Worm (Caenorhabditis elegans) whole organism, late embryonic: Measurements from ENCODE around the gene far-7.
A peak's percentile ranks its signal among the peaks of the same experiment; 100 is the strongest.

Source experiments
- C38D4.7 ChIP-seq: fragments of 200-800 bp; sonication (Bioruptor generic); optimal IDR thresholded peaks from 2 replicates; lab custom pipeline; 2018; ENCODE audit warnings: mild to moderate bottlenecking, missing genetic modification characterization, moderate library complexity, missing compliant biosample characterization
- F13H6.1 ChIP-seq: sonication (generic microtip); optimal IDR thresholded peaks from 2 replicates; lab custom pipeline; 2016; ENCODE audit warnings: missing genetic modification characterization, missing compliant biosample characterization
- K09A11.1 ChIP-seq: sonication (generic microtip); optimal IDR thresholded peaks from 2 replicates; lab custom pipeline; 2017; ENCODE audit warnings: antibody characterized with exemption, mild to moderate bottlenecking, missing genetic modification characterization, missing compliant biosample characterization; ENCODE audit not compliant: insufficient read depth
- ama-1 ChIP-seq: fragments of 150-350 bp; optimal IDR thresholded peaks from 2 replicates; lab custom pipeline; 2014
- ceh-14 ChIP-seq: sonication (generic microtip); optimal IDR thresholded peaks from 2 replicates; lab custom pipeline; 2016; ENCODE audit warnings: missing genotype, missing genetic modification characterization, missing compliant biosample characterization
- ceh-18 ChIP-seq: sonication (generic microtip); optimal IDR thresholded peaks from 2 replicates; lab custom pipeline; 2016; ENCODE audit warnings: missing genetic modification characterization, missing compliant biosample characterization
- ceh-19 ChIP-seq: fragments of 200-800 bp; sonication (Bioruptor generic); optimal IDR thresholded peaks from 2 replicates; lab custom pipeline; 2018; ENCODE audit warnings: mild to moderate bottlenecking, missing genetic modification characterization, missing compliant biosample characterization
- ceh-2 ChIP-seq: sonication (generic microtip); optimal IDR thresholded peaks from 2 replicates; lab custom pipeline; 2016; ENCODE audit warnings: missing genotype, missing genetic modification characterization, missing compliant biosample characterization
- ceh-31 ChIP-seq: sonication (generic microtip); optimal IDR thresholded peaks from 2 replicates; lab custom pipeline; 2016; ENCODE audit warnings: missing genetic modification characterization, missing compliant biosample characterization
- ceh-6 ChIP-seq: fragments of 200-800 bp; sonication (Bioruptor generic); optimal IDR thresholded peaks from 2 replicates; lab custom pipeline; 2018; ENCODE audit warnings: mild to moderate bottlenecking, missing genetic modification characterization, missing compliant biosample characterization
- che-1 ChIP-seq: sonication (generic microtip); optimal IDR thresholded peaks from 2 replicates; lab custom pipeline; 2016; ENCODE audit warnings: mild to moderate bottlenecking, missing genetic modification characterization, missing compliant biosample characterization
- dve-1 ChIP-seq: sonication (generic microtip); optimal IDR thresholded peaks from 2 replicates; lab custom pipeline; 2017; ENCODE audit warnings: antibody characterized with exemption, mild to moderate bottlenecking, missing genetic modification characterization, missing compliant biosample characterization
- elt-2 ChIP-seq: sonication (generic microtip); optimal IDR thresholded peaks from 2 replicates; lab custom pipeline; 2016; ENCODE audit warnings: missing genetic modification reagents, missing genetic modification characterization, missing compliant biosample characterization
- ets-4 ChIP-seq: sonication (generic microtip); optimal IDR thresholded peaks from 2 replicates; lab custom pipeline; 2016; ENCODE audit warnings: missing genetic modification characterization, missing compliant biosample characterization
- eyg-1 ChIP-seq: sonication (generic microtip); optimal IDR thresholded peaks from 2 replicates; lab custom pipeline; 2016; ENCODE audit warnings: missing genotype, missing genetic modification characterization, missing compliant biosample characterization
- fax-1 ChIP-seq: sonication (generic microtip); optimal IDR thresholded peaks from 2 replicates; lab custom pipeline; 2016; ENCODE audit warnings: missing genotype, missing genetic modification characterization, missing compliant biosample characterization
- fkh-10 ChIP-seq: fragments of 150-350 bp; optimal IDR thresholded peaks from 2 replicates; lab custom pipeline; 2014; ENCODE audit warnings: missing biosample characterization, missing genetic modification reagents, missing genetic modification characterization
- gmeb-2 ChIP-seq: sonication (generic microtip); optimal IDR thresholded peaks from 2 replicates; lab custom pipeline; 2016; ENCODE audit warnings: missing genetic modification characterization, inconsistent platforms, missing compliant biosample characterization
- hlh-13 ChIP-seq: fragments of 200-800 bp; sonication (Bioruptor generic); optimal IDR thresholded peaks from 2 replicates; lab custom pipeline; 2018; ENCODE audit warnings: mild to moderate bottlenecking, missing genetic modification characterization, missing compliant biosample characterization
- hlh-30 ChIP-seq: sonication (generic microtip); optimal IDR thresholded peaks from 2 replicates; lab custom pipeline; 2017; ENCODE audit warnings: antibody characterized with exemption, missing genetic modification characterization, missing compliant biosample characterization; ENCODE audit not compliant: insufficient read depth
- hlh-6 ChIP-seq: sonication (generic microtip); optimal IDR thresholded peaks from 2 replicates; lab custom pipeline; 2016; ENCODE audit warnings: missing genotype, missing genetic modification characterization, missing compliant biosample characterization
- hlh-8 ChIP-seq: sonication (generic microtip); optimal IDR thresholded peaks from 2 replicates; lab custom pipeline; 2016; ENCODE audit warnings: missing genotype, missing genetic modification characterization, missing compliant biosample characterization
- lin-11 ChIP-seq: fragments of 200-800 bp; sonication (Bioruptor generic); optimal IDR thresholded peaks from 2 replicates; lab custom pipeline; 2018; ENCODE audit warnings: mild to moderate bottlenecking, missing genetic modification characterization, missing compliant biosample characterization
- madf-2 ChIP-seq: sonication (generic microtip); optimal IDR thresholded peaks from 2 replicates; lab custom pipeline; 2017; ENCODE audit warnings: missing genetic modification characterization, missing compliant biosample characterization
- nfya-1 ChIP-seq: sonication (generic microtip); optimal IDR thresholded peaks from 2 replicates; lab custom pipeline; 2017; ENCODE audit warnings: missing genetic modification characterization, mild to moderate bottlenecking, missing compliant biosample characterization, antibody characterized with exemption, moderate library complexity
- nhr-11 ChIP-seq: fragments of 150-350 bp; optimal IDR thresholded peaks from 2 replicates; lab custom pipeline; 2014; ENCODE audit warnings: missing biosample characterization, missing genetic modification characterization
- nhr-232 ChIP-seq: sonication (generic microtip); optimal IDR thresholded peaks from 2 replicates; lab custom pipeline; 2016; ENCODE audit warnings: missing genetic modification characterization, missing compliant biosample characterization
- npax-4 ChIP-seq: sonication (generic microtip); optimal IDR thresholded peaks from 2 replicates; lab custom pipeline; 2016; ENCODE audit warnings: missing genetic modification characterization, missing compliant biosample characterization
- pag-3 ChIP-seq: sonication (generic microtip); optimal IDR thresholded peaks from 2 replicates; lab custom pipeline; 2016; ENCODE audit warnings: missing compliant biosample characterization, missing genetic modification characterization, borderline replicate concordance
- pat-9 ChIP-seq: fragments of 200-800 bp; sonication (Bioruptor generic); optimal IDR thresholded peaks from 2 replicates; lab custom pipeline; 2018; ENCODE audit warnings: mild to moderate bottlenecking, missing genetic modification characterization, moderate library complexity, missing compliant biosample characterization
- pax-1 ChIP-seq: fragments of 150-350 bp; optimal IDR thresholded peaks from 2 replicates; lab custom pipeline; 2014; ENCODE audit warnings: missing biosample characterization, missing genetic modification characterization
- pha-2 ChIP-seq: sonication (generic microtip); optimal IDR thresholded peaks from 2 replicates; lab custom pipeline; 2017; ENCODE audit warnings: mild to moderate bottlenecking, missing genetic modification characterization, missing compliant biosample characterization
- pha-4 ChIP-seq: fragments of 150-350 bp; optimal IDR thresholded peaks from 2 replicates; lab custom pipeline; 2018; ENCODE audit warnings: missing biosample characterization, missing genetic modification reagents, missing genetic modification characterization
- pros-1 ChIP-seq: fragments of 150-350 bp; optimal IDR thresholded peaks from 2 replicates; lab custom pipeline; 2014; ENCODE audit warnings: missing biosample characterization, missing genetic modification reagents, missing genetic modification characterization
- ref-2 ChIP-seq: sonication (generic microtip); optimal IDR thresholded peaks from 2 replicates; lab custom pipeline; 2016; ENCODE audit warnings: missing genetic modification characterization, missing compliant biosample characterization
- rnt-1 ChIP-seq: sonication (generic microtip); optimal IDR thresholded peaks from 2 replicates; lab custom pipeline; 2016; ENCODE audit warnings: missing genetic modification characterization, missing compliant biosample characterization
- sdc-2 ChIP-seq: sonication (generic microtip); optimal IDR thresholded peaks from 2 replicates; lab custom pipeline; 2016; ENCODE audit warnings: missing genotype, missing genetic modification characterization, missing compliant biosample characterization
- ttx-3 ChIP-seq: sonication (generic microtip); optimal IDR thresholded peaks from 2 replicates; lab custom pipeline; 2016; ENCODE audit warnings: missing genetic modification reagents, missing genetic modification characterization, missing compliant biosample characterization
- unc-42 ChIP-seq: sonication (generic microtip); optimal IDR thresholded peaks from 2 replicates; lab custom pipeline; 2016; ENCODE audit warnings: missing genotype, missing genetic modification characterization, missing compliant biosample characterization
- unc-55 ChIP-seq: sonication (generic microtip); optimal IDR thresholded peaks from 2 replicates; lab custom pipeline; 2017; ENCODE audit warnings: missing biosample characterization, missing genetic modification reagents, missing genetic modification characterization
- zip-5 ChIP-seq: sonication (generic microtip); optimal IDR thresholded peaks from 2 replicates; lab custom pipeline; 2016; ENCODE audit warnings: missing genetic modification characterization, missing compliant biosample characterization
- ztf-16 ChIP-seq: sonication (generic microtip); optimal IDR thresholded peaks from 2 replicates; lab custom pipeline; 2017; ENCODE audit warnings: missing genetic modification characterization, missing compliant biosample characterization

far-7 gene

DNA sequence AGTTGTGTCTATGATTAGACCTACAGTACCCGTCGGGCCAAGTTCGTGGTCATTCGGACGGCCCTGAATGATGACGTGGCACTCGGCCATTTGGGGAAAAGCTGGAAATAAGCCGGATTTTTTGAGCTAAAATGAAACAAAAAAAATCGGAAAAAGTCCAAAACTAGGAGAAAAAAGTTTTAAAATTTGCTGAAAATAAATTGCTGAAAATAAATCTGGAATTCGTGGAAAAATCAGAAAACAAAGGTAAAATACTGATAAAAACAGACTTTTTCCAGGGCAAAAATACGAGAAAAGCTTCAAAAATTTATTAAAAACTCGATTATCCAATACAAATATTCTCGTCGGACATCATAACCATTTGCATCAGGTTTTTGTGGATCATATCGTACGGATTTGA is 36.0 kb upstream of the far-7 start, which contains the start of gene B0432.9:
Gene B0432.9 (minus strand): TSS at position 101 of the 400 bp plus-strand sequence.
- TF ChIP-seq unc-42 = no peak
- no peak for TF ChIP-seq ceh-14 (tag; lab: Kevin White, UChicago)
- no peak for TF ChIP-seq ceh-6 (GFP tag; lab: Kevin White, UChicago)
- TF ChIP-seq fax-1 (tag; lab: Kevin White, UChicago) = no peak
- no peak for TF ChIP-seq gmeb-2
- TF ChIP-seq pag-3 (tag; lab: Kevin White, UChicago) = no peak
- no peak for TF ChIP-seq K09A11.1 (tag; lab: Kevin White, UChicago)
- no peak for TF ChIP-seq F13H6.1
- no peak for TF ChIP-seq pat-9 (tag; lab: Kevin White, UChicago)
- no peak for TF ChIP-seq pha-4
- TF ChIP-seq ref-2 (tag; lab: Kevin White, UChicago) = no peak
- TF ChIP-seq hlh-13 (GFP tag; lab: Kevin White, UChicago) = no peak
- TF ChIP-seq nfya-1 (tag; lab: Kevin White, UChicago) = no peak

ce11 chrII:285627-286550 is 33.7 kb upstream of the far-7 start, which contains the start of gene B0432.10:
TSS of gene B0432.10 (minus strand) at chrII:286275.
- TF ChIP-seq nfya-1 (tag; lab: Kevin White, UChicago) (peak; percentile 69), unc-55 (GFP tag; lab: Kevin White, UChicago) (peak; percentile 4), lin-11 (tag; lab: Kevin White, UChicago) (no peak), ceh-18 (peak; percentile 19), che-1 (tag; lab: Kevin White, UChicago) (no peak), nhr-232 (no peak), dve-1 (tag; lab: Kevin White, UChicago) (peak; percentile 18), sdc-2 (no peak), unc-42 (peak; percentile 45)

ce11 chrII:286551-286724 is 33.2 kb upstream of the far-7 start, which contains the start of gene misc-1:
TSS of gene misc-1 (plus strand) at chrII:286625.
- TF ChIP-seq zip-5 (tag; lab: Kevin White, UChicago) (no peak), ceh-31 (tag; lab: Kevin White, UChicago) (no peak), hlh-13 (GFP tag; lab: Kevin White, UChicago) (no peak), C38D4.7 (GFP tag; lab: Kevin White, UChicago) (no peak), gmeb-2 (no peak), nhr-232 (no peak), ama-1 (lab: Kevin White, UChicago) (no peak), elt-2 (no peak), pha-2 (tag; lab: Kevin White, UChicago) (no peak), pros-1 (tag; lab: Kevin White, UChicago) (no peak), rnt-1 (no peak), hlh-8 (tag; lab: Kevin White, UChicago) (no peak)
- TF ChIP-seq, all 69 proteins: peak for 0

- TF ChIP-seq nhr-11 = no peak
- no peak for TF ChIP-seq hlh-8 (tag; lab: Kevin White, UChicago)
Observed at ce11 chrII:288705-289205, 30.8 kb upstream of the far-7 start, which contains the start of gene mrpl-41. TSS of gene mrpl-41 (plus strand) at chrII:288939.

- TF ChIP-seq hlh-6 (tag; lab: Kevin White, UChicago) (no peak), npax-4 (no peak), ceh-2 (no peak), eyg-1 (no peak), pax-1 (tag; lab: Kevin White, UChicago) (no peak), ztf-16 (no peak), C38D4.7 (GFP tag; lab: Kevin White, UChicago) (no peak), madf-2 (tag; lab: Kevin White, UChicago) (no peak), hlh-30 (no peak), hlh-13 (GFP tag; lab: Kevin White, UChicago) (no peak), ref-2 (tag; lab: Kevin White, UChicago) (no peak), ttx-3 (tag; lab: Kevin White, UChicago) (no peak), che-1 (tag; lab: Kevin White, UChicago) (no peak), ets-4 (no peak), unc-55 (GFP tag; lab: Kevin White, UChicago) (no peak), fkh-10 (GFP tag; lab: Kevin White, UChicago) (no peak), ceh-19 (GFP tag; lab: Kevin White, UChicago) (no peak), ama-1 (lab: Kevin White, UChicago) (no peak), hlh-8 (tag; lab: Kevin White, UChicago) (no peak)
- TF ChIP-seq, all 69 proteins: peak for 0
Observed at ce11 chrII:290282-290681, 29.3 kb upstream of the far-7 start, which contains the start of gene djr-1.1. TSS of gene djr-1.1 (plus strand) at chrII:290582.
